Worm (Caenorhabditis elegans) whole organism, mixed stage, embryonic: Measurements from ENCODE around the gene F58F12.3.
A peak's percentile ranks its signal among the peaks of the same experiment; 100 is the strongest.

ENCODE experiments used
- M03D4.4 ChIP-seq: sonication (generic microtip); optimal IDR thresholded peaks from 2 replicates; lab custom pipeline; 2017; ENCODE audit warnings: mild to moderate bottlenecking, missing genetic modification characterization, missing compliant biosample characterization
- bed-3 ChIP-seq: fragments of 200-800 bp; sonication (Bioruptor generic); optimal IDR thresholded peaks from 3 replicates; lab custom pipeline; 2018; ENCODE audit warnings: mild to moderate bottlenecking, missing genetic modification characterization, moderate library complexity, missing compliant biosample characterization
- blmp-1 ChIP-seq: fragments of 150-350 bp; optimal IDR thresholded peaks from 2 replicates; lab custom pipeline; 2014; ENCODE audit warnings: missing biosample characterization, missing genetic modification characterization
- ceh-39 ChIP-seq: fragments of 150-350 bp; optimal IDR thresholded peaks from 2 replicates; lab custom pipeline; 2014; ENCODE audit warnings: missing biosample characterization, missing genetic modification characterization
- ceh-43 ChIP-seq: fragments of 200-800 bp; sonication (Bioruptor generic); optimal IDR thresholded peaks from 2 replicates; lab custom pipeline; 2018; ENCODE audit warnings: mild to moderate bottlenecking, missing genetic modification characterization, moderate library complexity, missing compliant biosample characterization
- ceh-83 ChIP-seq: fragments of 200-800 bp; sonication (Bioruptor generic); optimal IDR thresholded peaks from 2 replicates; lab custom pipeline; 2018; ENCODE audit warnings: mild to moderate bottlenecking, missing genetic modification characterization, missing compliant biosample characterization
- ces-1 ChIP-seq: fragments of 150-350 bp; optimal IDR thresholded peaks from 2 replicates; lab custom pipeline; 2014; ENCODE audit warnings: missing biosample characterization, missing genetic modification reagents, missing genetic modification characterization
- cnd-1 ChIP-seq: fragments of 200-800 bp; sonication (Bioruptor generic); optimal IDR thresholded peaks from 2 replicates; lab custom pipeline; 2018; ENCODE audit warnings: mild to moderate bottlenecking, missing genetic modification characterization, missing compliant biosample characterization
- drap-1 ChIP-seq: fragments of 200-800 bp; sonication (Bioruptor generic); optimal IDR thresholded peaks from 3 replicates; lab custom pipeline; 2018; ENCODE audit warnings: mild to moderate bottlenecking, missing genetic modification characterization, missing compliant biosample characterization
- elt-1 ChIP-seq: sonication (generic microtip); optimal IDR thresholded peaks from 2 replicates; lab custom pipeline; 2017; ENCODE audit warnings: missing genetic modification characterization, mild to moderate bottlenecking, missing compliant biosample characterization, antibody characterized with exemption, moderate library complexity, borderline replicate concordance; ENCODE audit not compliant: insufficient read depth
- elt-3 ChIP-seq: fragments of 150-350 bp; optimal IDR thresholded peaks from 2 replicates; lab custom pipeline; 2014; ENCODE audit warnings: missing biosample characterization, missing genetic modification characterization
- flh-1 ChIP-seq: fragments of 200-800 bp; sonication (Bioruptor generic); optimal IDR thresholded peaks from 2 replicates; lab custom pipeline; 2018; ENCODE audit warnings: mild to moderate bottlenecking, missing genetic modification characterization, moderate library complexity, missing compliant biosample characterization
- ham-2 ChIP-seq: fragments of 200-800 bp; sonication (Bioruptor generic); optimal IDR thresholded peaks from 2 replicates; lab custom pipeline; 2018; ENCODE audit warnings: mild to moderate bottlenecking, missing genetic modification characterization, missing compliant biosample characterization
- hlh-1 ChIP-seq: fragments of 150-350 bp; optimal IDR thresholded peaks from 2 replicates; lab custom pipeline; 2014; ENCODE audit warnings: missing biosample characterization, missing genetic modification reagents, missing genetic modification characterization
- lin-13 ChIP-seq: fragments of 150-350 bp; optimal IDR thresholded peaks from 2 replicates; lab custom pipeline; 2014; ENCODE audit warnings: missing biosample characterization, missing genetic modification characterization
- lin-32 ChIP-seq: fragments of 200-800 bp; sonication (Bioruptor generic); optimal IDR thresholded peaks from 2 replicates; lab custom pipeline; 2018; ENCODE audit warnings: mild to moderate bottlenecking, missing genetic modification characterization, missing compliant biosample characterization
- lsy-2 ChIP-seq: fragments of 150-350 bp; optimal IDR thresholded peaks from 2 replicates; lab custom pipeline; 2014; ENCODE audit warnings: missing biosample characterization, missing genetic modification characterization
- mab-5 ChIP-seq: fragments of 150-350 bp; optimal IDR thresholded peaks from 2 replicates; lab custom pipeline; 2014; ENCODE audit warnings: missing biosample characterization, missing genetic modification characterization
- mep-1 ChIP-seq: fragments of 150-350 bp; optimal IDR thresholded peaks from 2 replicates; lab custom pipeline; 2017; ENCODE audit warnings: missing biosample characterization, missing genetic modification reagents, missing genetic modification characterization, inconsistent platforms
- mls-2 ChIP-seq: sonication (generic microtip); optimal IDR thresholded peaks from 2 replicates; lab custom pipeline; 2016; ENCODE audit warnings: mild to moderate bottlenecking, missing genetic modification characterization, moderate library complexity, missing compliant biosample characterization
- nhr-12 ChIP-seq: fragments of 150-350 bp; optimal IDR thresholded peaks from 2 replicates; lab custom pipeline; 2014; ENCODE audit warnings: missing biosample characterization, missing genetic modification characterization
- nhr-2 ChIP-seq: fragments of 150-350 bp; optimal IDR thresholded peaks from 2 replicates; lab custom pipeline; 2014; ENCODE audit warnings: missing biosample characterization, missing genetic modification characterization
- nhr-237 ChIP-seq: fragments of 150-350 bp; optimal IDR thresholded peaks from 2 replicates; lab custom pipeline; 2014; ENCODE audit warnings: missing biosample characterization, missing genetic modification characterization
- nhr-28 ChIP-seq: fragments of 150-350 bp; optimal IDR thresholded peaks from 2 replicates; lab custom pipeline; 2014; ENCODE audit warnings: missing biosample characterization, missing genetic modification characterization
- nhr-76 ChIP-seq: sonication (generic microtip); optimal IDR thresholded peaks from 2 replicates; lab custom pipeline; 2017; ENCODE audit warnings: missing biosample characterization, missing genetic modification characterization
- pha-4 ChIP-seq: fragments of 150-350 bp; optimal IDR thresholded peaks from 2 replicates; lab custom pipeline; 2018; ENCODE audit warnings: missing biosample characterization, missing genetic modification reagents, missing genetic modification characterization
- sem-2 ChIP-seq: fragments of 200-800 bp; sonication (Bioruptor generic); optimal IDR thresholded peaks from 2 replicates; lab custom pipeline; 2018; ENCODE audit warnings: mild to moderate bottlenecking, missing genetic modification characterization, missing compliant biosample characterization
- snpc-4 ChIP-seq: fragments of 150-350 bp; optimal IDR thresholded peaks from 2 replicates; lab custom pipeline; 2014; ENCODE audit warnings: missing biosample characterization, missing genetic modification characterization
- sptf-1 ChIP-seq: sonication (generic microtip); optimal IDR thresholded peaks from 2 replicates; lab custom pipeline; 2017; ENCODE audit warnings: mild to moderate bottlenecking, missing genetic modification characterization, moderate library complexity, missing compliant biosample characterization
- tbx-8 ChIP-seq: fragments of 200-800 bp; sonication (Bioruptor generic); optimal IDR thresholded peaks from 2 replicates; lab custom pipeline; 2018; ENCODE audit warnings: mild to moderate bottlenecking, missing genetic modification characterization, moderate library complexity, missing compliant biosample characterization
- unc-120 ChIP-seq: sonication (generic microtip); optimal IDR thresholded peaks from 2 replicates; lab custom pipeline; 2017; ENCODE audit warnings: missing genetic modification characterization, missing compliant biosample characterization; ENCODE audit not compliant: poor library complexity, severe bottlenecking
- unc-39 ChIP-seq: fragments of 150-350 bp; optimal IDR thresholded peaks from 2 replicates; lab custom pipeline; 2014; ENCODE audit warnings: missing biosample characterization, missing genetic modification characterization
- unc-62 ChIP-seq: fragments of 150-350 bp; optimal IDR thresholded peaks from 2 replicates; lab custom pipeline; 2014; ENCODE audit warnings: missing biosample characterization, missing genetic modification reagents, missing genetic modification characterization
- zip-8 ChIP-seq: fragments of 150-350 bp; optimal IDR thresholded peaks from 2 replicates; lab custom pipeline; 2014; ENCODE audit warnings: missing biosample characterization, missing genetic modification characterization
- ztf-11 ChIP-seq: fragments of 150-350 bp; optimal IDR thresholded peaks from 2 replicates; lab custom pipeline; 2014; ENCODE audit warnings: missing biosample characterization, missing genetic modification characterization

F58F12.3 gene

DNA sequence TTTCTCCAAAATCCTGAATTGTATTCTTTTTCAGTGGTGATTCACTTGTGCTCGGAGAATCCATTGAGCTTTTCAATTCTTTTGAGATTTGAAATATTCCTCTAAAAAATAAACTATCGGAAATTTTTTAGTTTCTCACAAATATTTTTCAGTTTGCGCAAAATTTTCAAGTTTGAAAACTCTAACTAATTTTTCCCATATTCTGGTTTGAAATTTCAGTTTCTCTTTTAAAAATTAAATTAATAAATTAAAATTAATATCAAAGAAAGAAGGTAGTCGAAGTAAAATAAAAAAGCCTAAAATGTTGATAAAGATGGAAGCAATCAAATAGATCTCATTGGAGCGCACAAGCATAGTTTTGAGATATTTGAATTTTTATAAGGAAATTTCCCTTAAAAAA, 39.2 kb downstream of the F58F12.3 start, which contains the start of gene C32D5.10:
Gene C32D5.10, minus strand, starts transcription at position 101 of the 400 bp plus-strand sequence.
- TF ChIP-seq mab-5 (tag; lab: Kevin White, UChicago): no peak
- TF ChIP-seq unc-120: no peak
- TF ChIP-seq sptf-1 (tag; lab: Kevin White, UChicago): no peak
- TF ChIP-seq cnd-1: no peak
- TF ChIP-seq blmp-1: no peak
- TF ChIP-seq ztf-11 (tag; lab: Kevin White, UChicago): no peak
- TF ChIP-seq lin-32 (GFP tag; lab: Kevin White, UChicago): no peak
- TF ChIP-seq, all 35 proteins: peak for 0

DNA sequence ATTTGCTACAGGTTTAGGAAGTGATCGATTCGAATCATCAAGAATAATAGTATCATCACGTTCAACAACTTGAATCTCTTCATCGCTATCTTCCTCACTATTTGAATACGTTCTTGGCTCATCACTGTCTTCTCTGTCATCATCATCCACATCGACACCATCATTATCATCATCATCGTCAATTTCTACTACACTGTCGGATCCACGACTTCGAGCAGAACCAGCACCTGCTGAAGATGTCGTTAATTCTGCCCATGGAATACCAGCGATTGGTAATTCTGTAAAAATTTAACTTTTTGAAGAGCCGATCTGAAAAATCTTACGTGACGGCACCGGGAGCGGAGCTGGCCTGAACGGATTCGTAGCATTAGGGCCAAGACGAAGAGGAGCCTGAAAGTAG, 41.1 kb downstream of the F58F12.3 start:
- TF ChIP-seq flh-1 (GFP tag; lab: Kevin White, UChicago) (no peak), lsy-2 (tag; lab: Kevin White, UChicago) (no peak), hlh-1 (tag; lab: Kevin White, UChicago) (no peak), nhr-237 (tag; lab: Kevin White, UChicago) (no peak)

DNA sequence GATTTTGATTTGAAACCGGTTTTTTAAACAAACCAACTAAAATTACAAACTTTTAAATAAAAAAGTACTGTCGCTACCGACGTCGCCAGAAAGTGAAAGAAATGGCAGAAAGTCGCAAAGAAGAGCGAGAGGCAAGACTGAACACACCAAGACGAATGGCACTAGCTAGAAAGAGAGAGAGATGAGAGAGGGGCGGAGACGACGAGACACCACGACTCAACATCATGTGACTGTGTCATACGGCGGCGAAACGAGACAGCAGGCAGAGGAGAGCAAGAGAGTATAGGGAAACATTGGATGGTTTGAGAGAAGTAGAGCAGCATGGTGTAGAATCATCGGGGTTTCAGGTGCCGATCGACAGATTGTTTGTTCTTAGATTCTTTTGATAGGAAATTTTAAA, 42.7 kb downstream of the F58F12.3 start:
- TF ChIP-seq snpc-4 (no peak), M03D4.4 (tag; lab: Kevin White, UChicago) (peak; percentile 12), ham-2 (peak; percentile 68), ceh-43 (GFP tag; lab: Kevin White, UChicago) (no peak), unc-120 (peak; percentile 36), nhr-28 (tag; lab: Kevin White, UChicago) (no peak), elt-1 (no peak), zip-8 (tag; lab: Kevin White, UChicago) (no peak), unc-62 (GFP tag; lab: Kevin White, UChicago) (peak; percentile 83), ces-1 (GFP tag; lab: Kevin White, UChicago) (no peak), hlh-1 (tag; lab: Kevin White, UChicago) (peak; percentile 87), lin-32 (GFP tag; lab: Kevin White, UChicago) (no peak), lin-13 (tag; lab: Kevin White, UChicago) (peak; percentile 4), drap-1 (GFP tag; lab: Kevin White, UChicago) (no peak), ztf-11 (tag; lab: Kevin White, UChicago) (peak; percentile 25), sptf-1 (tag; lab: Kevin White, UChicago) (no peak), mep-1 (peak; percentile 74), ceh-83 (GFP tag; lab: Kevin White, UChicago) (no peak), mab-5 (tag; lab: Kevin White, UChicago) (no peak), nhr-2 (tag; lab: Kevin White, UChicago) (peak; percentile 22), cnd-1 (no peak), nhr-12 (no peak), bed-3 (GFP tag; lab: Kevin White, UChicago) (no peak), ceh-39 (tag; lab: Kevin White, UChicago) (no peak), nhr-237 (tag; lab: Kevin White, UChicago) (peak; percentile 29), lsy-2 (tag; lab: Kevin White, UChicago) (peak; percentile 53), elt-3 (tag; lab: Kevin White, UChicago) (no peak), unc-39 (no peak), tbx-8 (GFP tag; lab: Kevin White, UChicago) (no peak), nhr-76 (tag; lab: Kevin White, UChicago) (no peak), pha-4 (tag; lab: Kevin White, UChicago) (peak; percentile 91), mls-2 (no peak), flh-1 (GFP tag; lab: Kevin White, UChicago) (no peak), blmp-1 (peak; percentile 31), sem-2 (GFP tag; lab: Kevin White, UChicago) (no peak)
- TF ChIP-seq, all 35 proteins: peak for 13
